Fruit fly (Drosophila melanogaster) whole organism, pupa: ENCODE results near the gene CG6293.

Experiments
- CG14655 ChIP-seq: fragments of 200-800 bp; sonication (Bioruptor generic); optimal IDR thresholded peaks from 3 replicates; lab custom pipeline; 2017; ENCODE audit warnings: mild to moderate bottlenecking, missing biosample characterization, missing genetic modification reagents, missing genetic modification characterization
- CG17806 ChIP-seq: fragments of 200-800 bp; sonication (Bioruptor generic); optimal IDR thresholded peaks from 2 replicates; lab custom pipeline; 2018; ENCODE audit warnings: missing biosample characterization, mild to moderate bottlenecking, missing genetic modification characterization, moderate library complexity

DNA sequence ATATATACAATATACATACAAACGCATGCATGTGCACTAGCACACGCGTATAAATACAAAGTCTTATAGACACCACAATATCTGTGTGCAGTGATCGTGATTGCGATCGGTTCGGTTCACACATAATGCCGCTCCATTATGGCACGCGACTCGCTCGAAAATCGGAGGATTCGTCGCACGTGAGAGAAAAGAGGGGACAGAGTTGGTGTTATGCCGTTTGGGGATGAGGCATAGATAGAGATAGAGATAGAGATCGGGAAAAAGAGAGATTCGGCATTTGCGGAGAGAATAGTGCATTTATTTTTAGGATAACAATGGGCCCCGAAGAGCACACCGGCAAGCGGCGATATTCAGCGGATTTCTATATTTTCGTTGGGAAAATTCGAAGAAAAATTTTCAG is 27.2 kb downstream of the CG6293 start:
- TF ChIP-seq CG17806 (tag; lab: Kevin White, UChicago) (no peak), CG14655 (no peak)
